In the genomic region with DNA sequence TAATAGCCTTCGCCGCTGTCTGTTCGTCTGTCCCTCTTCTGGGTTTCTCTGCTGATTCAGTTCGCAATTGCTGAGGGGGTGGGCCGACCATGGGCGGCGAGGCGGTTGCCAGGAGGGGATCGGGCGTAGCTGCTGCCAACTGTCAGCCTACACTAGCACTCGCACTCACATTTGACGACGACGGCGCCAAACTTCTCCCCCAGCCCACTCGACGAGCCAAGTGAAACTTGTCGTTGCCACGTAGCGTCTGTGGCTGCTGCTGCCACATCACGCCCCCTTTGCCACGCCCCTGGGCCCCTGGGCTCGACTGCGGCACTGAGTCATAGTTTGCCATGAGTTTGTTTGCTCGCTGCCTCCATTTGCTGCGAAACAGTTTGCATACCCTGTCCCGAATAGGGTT, we compare ENCODE assay signal across 3 fruit fly cellular contexts.
A peak's percentile ranks its signal among the peaks of the same experiment; 100 is the strongest.
TF ChIP-seq lines count a peak whose summit lies in the region.

No protein-coding gene starts in this region.

TF ChIP-seq in whole organism, embryonic, 481 proteins besides CTCF, POLR2A, EP300 and RAD21 (continued from another document and continues in another):
- TF ChIP-seq CG4820 (GFP tag; optimal IDR thresholded peaks at IDR 0.05; lab: Kevin White, UChicago) (no peak), Ada2b (GFP tag; IDR thresholded peaks at IDR 0.05; lab: Robert Waterston, UW) (peak; percentile 61), CG6791 (GFP tag; IDR thresholded peaks at IDR 0.05; lab: Robert Waterston, UW; ENCODE audit: partially characterized antibody) (no peak), Abd-B (GFP tag; optimal IDR thresholded peaks at IDR 0.05; lab: Kevin White, UChicago) (no peak), CG2116 (GFP tag; optimal IDR thresholded peaks at IDR 0.05; lab: Kevin White, UChicago) (no peak), CG32772 (GFP tag; IDR thresholded peaks at IDR 0.05; lab: Robert Waterston, UW) (peak; percentile 68), BEAF-32 (GFP tag; optimal IDR thresholded peaks at IDR 0.05; lab: Kevin White, UChicago) (no peak), bowl (GFP tag; IDR thresholded peaks at IDR 0.05; lab: Robert Waterston, UW) (peak; percentile 43; the same call in 1 of the 2 replicates), Dp (GFP tag; optimal IDR thresholded peaks at IDR 0.05; lab: Kevin White, UChicago) (no peak), CG11560 (tag; IDR thresholded peaks at IDR 0.05; lab: Robert Waterston, UW) (peak; percentile 57; the same call in 2 of the 3 replicates), onecut (GFP tag; IDR thresholded peaks at IDR 0.05; lab: Robert Waterston, UW) (peak; percentile 27), Xrp1 (GFP tag; IDR thresholded peaks at IDR 0.05; lab: Robert Waterston, UW) (peak; percentile 44; the same call in 1 of the 2 replicates), CG33557 (GFP tag; optimal IDR thresholded peaks at IDR 0.05; lab: Kevin White, UChicago) (no peak), CG9876 (GFP tag; optimal IDR thresholded peaks at IDR 0.05; lab: Kevin White, UChicago) (peak; percentile 2), pum (GFP tag; optimal IDR thresholded peaks at IDR 0.05; lab: Kevin White, UChicago) (peak; percentile 10), lab (GFP tag; optimal IDR thresholded peaks at IDR 0.05; lab: Kevin White, UChicago) (peak; percentile 85), bsh (GFP tag; optimal IDR thresholded peaks at IDR 0.05; lab: Kevin White, UChicago) (peak; percentile 2 to 55), az2 (GFP tag; optimal IDR thresholded peaks at IDR 0.05; lab: Kevin White, UChicago) (peak; percentile 4), CG18011 (GFP tag; optimal IDR thresholded peaks at IDR 0.05; lab: Kevin White, UChicago) (peak; percentile 10), ssp (GFP tag; IDR thresholded peaks at IDR 0.05; lab: Robert Waterston, UW) (peak; percentile 47; the same call in 1 of the 2 replicates), rib (GFP tag; IDR thresholded peaks at IDR 0.05; lab: Robert Waterston, UW) (0 out of 2 replicates have a peak, but pooled peaks have one; percentile 44), Dip3 (GFP tag; optimal IDR thresholded peaks at IDR 0.05; lab: Kevin White, UChicago) (peak; percentile 38), vfl (GFP tag; optimal IDR thresholded peaks at IDR 0.05; lab: Kevin White, UChicago) (no peak), CG13296 (GFP tag; optimal IDR thresholded peaks at IDR 0.05; lab: Kevin White, UChicago) (no peak), HmgZ (tag; optimal IDR thresholded peaks at IDR 0.05; lab: Kevin White, UChicago) (peak; percentile 72), Drgx (GFP tag; IDR thresholded peaks at IDR 0.05; lab: Robert Waterston, UW) (peak; percentile 84), scrt (GFP tag; optimal IDR thresholded peaks at IDR 0.05; lab: Kevin White, UChicago) (peak; percentile 19), grau (tag; optimal IDR thresholded peaks at IDR 0.05; lab: Kevin White, UChicago) (peak; percentile 50), tll (GFP tag; optimal IDR thresholded peaks at IDR 0.05; lab: Kevin White, UChicago) (no peak), ATbp (GFP tag; optimal IDR thresholded peaks at IDR 0.05; lab: Kevin White, UChicago) (peak; percentile 10), pnt (GFP tag; optimal IDR thresholded peaks at IDR 0.05; lab: Kevin White, UChicago) (peak; percentile 2), corto (GFP tag; optimal IDR thresholded peaks at IDR 0.05; lab: Kevin White, UChicago) (no peak), ftz-f1 (GFP tag; optimal IDR thresholded peaks at IDR 0.05; lab: Kevin White, UChicago) (no peak), Dll (GFP tag; IDR thresholded peaks at IDR 0.05; lab: Robert Waterston, UW; ENCODE audit: partially characterized antibody) (no peak), pzg (GFP tag; optimal IDR thresholded peaks at IDR 0.05; lab: Kevin White, UChicago) (no peak), Myb (GFP tag; optimal IDR thresholded peaks at IDR 0.05; lab: Kevin White, UChicago) (no peak), CG31224 (GFP tag; IDR thresholded peaks at IDR 0.05; lab: Robert Waterston, UW) (peak; percentile 67), PHDP (tag; optimal IDR thresholded peaks at IDR 0.05; lab: Kevin White, UChicago) (peak; percentile 69), pita (GFP tag; optimal IDR thresholded peaks at IDR 0.05; lab: Kevin White, UChicago) (no peak), Optix (GFP tag; IDR thresholded peaks at IDR 0.05; lab: Robert Waterston, UW) (no peak), CG12219 (GFP tag; optimal IDR thresholded peaks at IDR 0.05; lab: Kevin White, UChicago) (no peak), unpg (GFP tag; optimal IDR thresholded peaks at IDR 0.05; lab: Kevin White, UChicago) (peak; percentile 31)

TF ChIP-seq in whole organism, prepupa, 60 proteins besides CTCF, POLR2A, EP300 and RAD21 (continued from another document):
- TF ChIP-seq dac (GFP tag; optimal IDR thresholded peaks at IDR 0.05; lab: Kevin White, UChicago) (peak; percentile 70), CG6163 (GFP tag; IDR thresholded peaks at IDR 0.05; lab: Robert Waterston, UW) (peak; percentile 84), spab (GFP tag; optimal IDR thresholded peaks at IDR 0.05; lab: Kevin White, UChicago) (peak; percentile 61), Ets21C (GFP tag; optimal IDR thresholded peaks at IDR 0.05; lab: Kevin White, UChicago) (peak; percentile 14), Eip93F (GFP tag; optimal IDR thresholded peaks at IDR 0.05; lab: Kevin White, UChicago) (no peak), CG3919 (GFP tag; optimal IDR thresholded peaks at IDR 0.05; lab: Kevin White, UChicago) (peak; percentile 72), CG31627 (GFP tag; optimal IDR thresholded peaks at IDR 0.05; lab: Kevin White, UChicago) (peak; percentile 71), pdm3 (GFP tag; optimal IDR thresholded peaks at IDR 0.05; lab: Kevin White, UChicago) (peak; percentile 65), CG1621 (tag; optimal IDR thresholded peaks at IDR 0.05; lab: Kevin White, UChicago) (peak; percentile 73), Sox15 (GFP tag; optimal IDR thresholded peaks at IDR 0.05; lab: Kevin White, UChicago) (peak; percentile 48), CG7368 (GFP tag; optimal IDR thresholded peaks at IDR 0.05; lab: Kevin White, UChicago) (peak; percentile 82), fd59A (GFP tag; optimal IDR thresholded peaks at IDR 0.05; lab: Kevin White, UChicago) (peak; percentile 59), cyc (GFP tag; optimal IDR thresholded peaks at IDR 0.05; lab: Kevin White, UChicago) (peak; percentile 65), Eip75B (GFP tag; optimal IDR thresholded peaks at IDR 0.05; lab: Kevin White, UChicago) (peak; percentile 57), CG10631 (GFP tag; optimal IDR thresholded peaks at IDR 0.05; lab: Kevin White, UChicago) (peak; percentile 15), Sox102F (GFP tag; optimal IDR thresholded peaks at IDR 0.05; lab: Kevin White, UChicago) (peak; percentile 42), lz (GFP tag; optimal IDR thresholded peaks at IDR 0.05; lab: Kevin White, UChicago) (peak; percentile 57), CG6792 (GFP tag; optimal IDR thresholded peaks at IDR 0.05; lab: Kevin White, UChicago) (peak; percentile 69), acj6 (GFP tag; optimal IDR thresholded peaks at IDR 0.05; lab: Kevin White, UChicago) (peak; percentile 69), Ets96B (tag; optimal IDR thresholded peaks at IDR 0.05; lab: Kevin White, UChicago) (peak; percentile 57), Met (GFP tag; optimal IDR thresholded peaks at IDR 0.05; lab: Kevin White, UChicago) (peak; percentile 60), CG32006 (GFP tag; optimal IDR thresholded peaks at IDR 0.05; lab: Kevin White, UChicago) (peak; percentile 77), svp (GFP tag; lab: Kevin White, UChicago) (no peak), Gug (GFP tag; IDR thresholded peaks at IDR 0.05; lab: Robert Waterston, UW) (peak; percentile 79), CG11294 (GFP tag; IDR thresholded peaks at IDR 0.05; lab: Robert Waterston, UW) (peak; percentile 70), Sox14 (GFP tag; optimal IDR thresholded peaks at IDR 0.05; lab: Kevin White, UChicago) (peak; percentile 56), CG9139 (GFP tag; optimal IDR thresholded peaks at IDR 0.05; lab: Kevin White, UChicago) (peak; percentile 31), fkh (GFP tag; optimal IDR thresholded peaks at IDR 0.05; lab: Kevin White, UChicago) (no peak), CG6276 (GFP tag; optimal IDR thresholded peaks at IDR 0.05; lab: Kevin White, UChicago) (peak; percentile 45), CG4318 (GFP tag; optimal IDR thresholded peaks at IDR 0.05; lab: Kevin White, UChicago) (peak; percentile 67), CG11902 (GFP tag; optimal IDR thresholded peaks at IDR 0.05; lab: Kevin White, UChicago) (peak; percentile 18), Lpt (GFP tag; optimal IDR thresholded peaks at IDR 0.05; lab: Kevin White, UChicago) (peak; percentile 63), ss (GFP tag; optimal IDR thresholded peaks at IDR 0.05; lab: Kevin White, UChicago) (peak; percentile 26 to 47), CG8319 (GFP tag; optimal IDR thresholded peaks at IDR 0.05; lab: Kevin White, UChicago) (no peak), Blimp-1 (GFP tag; optimal IDR thresholded peaks at IDR 0.05; lab: Kevin White, UChicago) (no peak), salr (GFP tag; optimal IDR thresholded peaks at IDR 0.05; lab: Kevin White, UChicago) (peak; percentile 47 to 49), CG15336 (GFP tag; IDR thresholded peaks at IDR 0.05; lab: Robert Waterston, UW) (peak; percentile 84), OdsH (GFP tag; optimal IDR thresholded peaks at IDR 0.05; lab: Kevin White, UChicago) (peak; percentile 72), CG34406 (GFP tag; optimal IDR thresholded peaks at IDR 0.05; lab: Kevin White, UChicago) (peak; percentile 66), Hr4 (GFP tag; optimal IDR thresholded peaks at IDR 0.05; lab: Kevin White, UChicago) (peak; percentile 77)

TF ChIP-seq in whole organism, wandering third instar larva, 38 proteins besides CTCF, POLR2A, EP300 and RAD21 (continued from another document):
- TF ChIP-seq usp (GFP tag; optimal IDR thresholded peaks at IDR 0.05; lab: Kevin White, UChicago) (no peak), dl (GFP tag; optimal IDR thresholded peaks at IDR 0.05; lab: Kevin White, UChicago; ENCODE audit: insufficient read depth in 1 of 2, partially characterized antibody in 2 of 2) (no peak), CG9705 (GFP tag; optimal IDR thresholded peaks at IDR 0.05; lab: Kevin White, UChicago) (no peak), dsf (GFP tag; optimal IDR thresholded peaks at IDR 0.05; lab: Kevin White, UChicago; ENCODE audit: borderline replicate concordance) (no peak), rgr (GFP tag; optimal IDR thresholded peaks at IDR 0.05; lab: Kevin White, UChicago) (peak; percentile 49), dmrt93B (GFP tag; optimal IDR thresholded peaks at IDR 0.05; lab: Kevin White, UChicago) (peak; percentile 10), fru (GFP tag; optimal IDR thresholded peaks at IDR 0.05; lab: Kevin White, UChicago) (peak; percentile 41), woc (GFP tag; optimal IDR thresholded peaks at IDR 0.05; lab: Kevin White, UChicago) (no peak), OdsH (GFP tag; optimal IDR thresholded peaks at IDR 0.05; lab: Kevin White, UChicago) (peak; percentile 20)
